Worm (Caenorhabditis elegans) whole organism, L3 larva: ENCODE results near the gene R13H4.7.

Experiments used
- ceh-16 ChIP-seq: sonication (generic microtip); optimal IDR thresholded peaks from 2 replicates; lab custom pipeline; 2017; ENCODE audit warnings: missing biosample characterization, missing genetic modification characterization
- ceh-82 ChIP-seq: fragments of 150-350 bp; optimal IDR thresholded peaks from 2 replicates; lab custom pipeline; 2014; ENCODE audit warnings: missing biosample characterization, missing genetic modification characterization
- elt-3 ChIP-seq, 3 experiments: fragments of 150-350 bp in 1 of 3; sonication (generic microtip) in 2 of 3; optimal IDR thresholded peaks; 2 replicates in 2 of 3; 4 replicates in 1 of 3; lab custom pipeline; 2014 to 2017; ENCODE audit warnings: missing biosample characterization in 3 of 3, missing genetic modification characterization in 3 of 3
- lin-15B ChIP-seq: fragments of 150-350 bp; optimal IDR thresholded peaks from 2 replicates; lab custom pipeline; 2014; ENCODE audit warnings: missing biosample characterization, missing genetic modification characterization
- lin-39 ChIP-seq: fragments of 150-350 bp; optimal IDR thresholded peaks from 2 replicates; lab custom pipeline; 2018; ENCODE audit warnings: missing biosample characterization, missing genetic modification reagents, missing genetic modification characterization
- nhr-25 ChIP-seq: sonication (generic microtip); optimal IDR thresholded peaks from 2 replicates; lab custom pipeline; 2017; ENCODE audit warnings: missing biosample characterization, missing genetic modification characterization
- nhr-28 ChIP-seq: fragments of 150-350 bp; optimal IDR thresholded peaks from 2 replicates; lab custom pipeline; 2014; ENCODE audit warnings: missing biosample characterization, missing genetic modification characterization
- pqm-1 ChIP-seq: fragments of 150-350 bp; optimal IDR thresholded peaks from 2 replicates; lab custom pipeline; 2017; ENCODE audit warnings: missing biosample characterization, missing genetic modification characterization, inconsistent platforms
- unc-62 ChIP-seq: fragments of 150-350 bp; sonication (generic microtip); optimal IDR thresholded peaks from 4 replicates; lab custom pipeline; 2014; ENCODE audit warnings: missing biosample characterization, missing genetic modification reagents, missing genetic modification characterization
- zag-1 ChIP-seq: fragments of 150-350 bp; optimal IDR thresholded peaks from 2 replicates; lab custom pipeline; 2014; ENCODE audit warnings: missing biosample characterization, missing genetic modification characterization

- no peak for TF ChIP-seq ceh-82 (tag; lab: Kevin White, UChicago)
- TF ChIP-seq pqm-1 (tag; lab: Kevin White, UChicago), result no peak
- no peak for TF ChIP-seq elt-3 (tag; optimal IDR thresholded peaks at IDR 0.05; lab: Kevin White, UChicago)
- TF ChIP-seq zag-1, result no peak
- no peak for TF ChIP-seq ceh-16
- no peak for TF ChIP-seq lin-39 (tag; lab: Kevin White, UChicago)
- TF ChIP-seq nhr-25 (tag; lab: Kevin White, UChicago), result no peak
- no peak for TF ChIP-seq nhr-28 (tag; lab: Kevin White, UChicago)
- no peak for TF ChIP-seq lin-15B (tag; lab: Kevin White, UChicago)
- TF ChIP-seq unc-62 (GFP tag; lab: Kevin White, UChicago), result no peak
Measured at ce11 chrV:11905977-11906376, 37.9 kb upstream of the R13H4.7 start.
